Worm (Caenorhabditis elegans) whole organism, L2 larva: ENCODE results near the gene str-190.

Experiments used
- C34F6.9 ChIP-seq: fragments of 150-350 bp; optimal IDR thresholded peaks from 2 replicates; lab custom pipeline; 2014; ENCODE audit warnings: missing biosample characterization, missing genetic modification characterization
- R02D3.7 ChIP-seq: fragments of 150-350 bp; optimal IDR thresholded peaks from 2 replicates; lab custom pipeline; 2014; ENCODE audit warnings: missing biosample characterization, missing genetic modification characterization
- ZK546.5 ChIP-seq: sonication (generic microtip); optimal IDR thresholded peaks from 2 replicates; lab custom pipeline; 2017; ENCODE audit warnings: missing biosample characterization, missing genetic modification characterization
- alr-1 ChIP-seq: fragments of 150-350 bp; optimal IDR thresholded peaks from 2 replicates; lab custom pipeline; 2014; ENCODE audit warnings: missing biosample characterization, missing genetic modification characterization
- aly-2 ChIP-seq: fragments of 150-350 bp; optimal IDR thresholded peaks from 2 replicates; lab custom pipeline; 2014; ENCODE audit warnings: missing biosample characterization, missing genetic modification characterization
- ama-1 ChIP-seq: fragments of 150-350 bp; optimal IDR thresholded peaks from 2 replicates; lab custom pipeline; 2018; ENCODE audit warnings: inconsistent platforms
- ceh-82 ChIP-seq: fragments of 150-350 bp; optimal IDR thresholded peaks from 2 replicates; lab custom pipeline; 2014; ENCODE audit warnings: missing biosample characterization, missing genetic modification characterization
- crh-2 ChIP-seq: sonication (generic microtip); optimal IDR thresholded peaks from 2 replicates; lab custom pipeline; 2017; ENCODE audit warnings: missing biosample characterization, missing genetic modification characterization
- dmd-4 ChIP-seq: sonication (generic microtip); optimal IDR thresholded peaks from 2 replicates; lab custom pipeline; 2017; ENCODE audit warnings: missing biosample characterization, missing genetic modification characterization
- elt-1 ChIP-seq: fragments of 150-350 bp; optimal IDR thresholded peaks from 2 replicates; lab custom pipeline; 2014; ENCODE audit warnings: missing biosample characterization, missing genetic modification characterization
- elt-3 ChIP-seq: sonication (generic microtip); optimal IDR thresholded peaks from 2 replicates; lab custom pipeline; 2017; ENCODE audit warnings: missing biosample characterization, missing genetic modification characterization
- fos-1 ChIP-seq: fragments of 150-350 bp; optimal IDR thresholded peaks from 2 replicates; lab custom pipeline; 2014; ENCODE audit warnings: missing biosample characterization, missing genetic modification characterization
- gmeb-1 ChIP-seq: fragments of 150-350 bp; optimal IDR thresholded peaks from 2 replicates; lab custom pipeline; 2014; ENCODE audit warnings: missing biosample characterization, missing genetic modification characterization
- lin-11 ChIP-seq: fragments of 150-350 bp; sonication (generic microtip); optimal IDR thresholded peaks from 2 replicates; lab custom pipeline; 2014; ENCODE audit warnings: missing biosample characterization, missing genetic modification characterization, inconsistent platforms, mixed read lengths
- lin-39 ChIP-seq: fragments of 150-350 bp; optimal IDR thresholded peaks from 2 replicates; lab custom pipeline; 2014; ENCODE audit warnings: missing biosample characterization, missing genetic modification reagents, missing genetic modification characterization
- mab-5 ChIP-seq: fragments of 150-350 bp; optimal IDR thresholded peaks from 2 replicates; lab custom pipeline; 2014; ENCODE audit warnings: missing biosample characterization, missing genetic modification characterization
- mbf-1 ChIP-seq: sonication (generic microtip); optimal IDR thresholded peaks from 2 replicates; lab custom pipeline; 2017; ENCODE audit warnings: missing biosample characterization, missing genetic modification characterization
- nhr-10 ChIP-seq: sonication (generic microtip); optimal IDR thresholded peaks from 2 replicates; lab custom pipeline; 2017; ENCODE audit warnings: missing biosample characterization, missing genetic modification characterization
- nhr-11 ChIP-seq: fragments of 150-350 bp; optimal IDR thresholded peaks from 2 replicates; lab custom pipeline; 2014; ENCODE audit warnings: missing biosample characterization, missing genetic modification characterization
- nhr-129 ChIP-seq: fragments of 150-350 bp; optimal IDR thresholded peaks from 2 replicates; lab custom pipeline; 2014; ENCODE audit warnings: missing biosample characterization, missing genetic modification characterization
- nhr-21 ChIP-seq: fragments of 150-350 bp; optimal IDR thresholded peaks from 2 replicates; lab custom pipeline; 2014; ENCODE audit warnings: missing biosample characterization, missing genetic modification characterization
- nhr-25 ChIP-seq: fragments of 150-350 bp; sonication (generic microtip); optimal IDR thresholded peaks from 3 replicates; lab custom pipeline; 2014; ENCODE audit warnings: missing biosample characterization, missing genetic modification characterization
- peb-1 ChIP-seq: fragments of 150-350 bp; optimal IDR thresholded peaks from 2 replicates; lab custom pipeline; 2014; ENCODE audit warnings: missing biosample characterization, missing genetic modification characterization
- skn-1 ChIP-seq: sonication (generic microtip); optimal IDR thresholded peaks from 2 replicates; lab custom pipeline; 2017; ENCODE audit warnings: missing biosample characterization, missing genetic modification characterization
- sma-3 ChIP-seq: sonication (generic microtip); optimal IDR thresholded peaks from 2 replicates; lab custom pipeline; 2016; ENCODE audit warnings: missing genetic modification reagents, missing genetic modification characterization, missing compliant biosample characterization
- sma-9 ChIP-seq, 2 experiments: fragments of 150-350 bp in 1 of 2; sonication (generic microtip) in 1 of 2; optimal IDR thresholded peaks; 2 replicates each; lab custom pipeline; 2014 to 2016; ENCODE audit warnings: missing genetic modification characterization in 2 of 2, mild to moderate bottlenecking in 1 of 2, missing biosample characterization in 1 of 2, missing compliant biosample characterization in 1 of 2, missing genetic modification reagents in 1 of 2, moderate library complexity in 1 of 2
- snpc-4 ChIP-seq: fragments of 150-350 bp; optimal IDR thresholded peaks from 2 replicates; lab custom pipeline; 2014; ENCODE audit warnings: missing biosample characterization, missing genetic modification characterization
- unc-55 ChIP-seq: fragments of 150-350 bp; sonication (generic microtip); optimal IDR thresholded peaks from 3 replicates; lab custom pipeline; 2014; ENCODE audit warnings: missing biosample characterization, missing genetic modification reagents, missing genetic modification characterization
- unc-62 ChIP-seq: fragments of 150-350 bp; optimal IDR thresholded peaks from 2 replicates; lab custom pipeline; 2014; ENCODE audit warnings: missing biosample characterization, missing genetic modification reagents, missing genetic modification characterization
- zag-1 ChIP-seq: fragments of 150-350 bp; optimal IDR thresholded peaks from 2 replicates; lab custom pipeline; 2014; ENCODE audit warnings: missing biosample characterization, missing genetic modification characterization
- ztf-11 ChIP-seq: sonication (generic microtip); optimal IDR thresholded peaks from 2 replicates; lab custom pipeline; 2017; ENCODE audit warnings: missing biosample characterization, missing genetic modification characterization
- ztf-4 ChIP-seq: fragments of 150-350 bp; optimal IDR thresholded peaks from 2 replicates; lab custom pipeline; 2014; ENCODE audit warnings: missing biosample characterization, missing genetic modification characterization

str-190 gene

DNA sequence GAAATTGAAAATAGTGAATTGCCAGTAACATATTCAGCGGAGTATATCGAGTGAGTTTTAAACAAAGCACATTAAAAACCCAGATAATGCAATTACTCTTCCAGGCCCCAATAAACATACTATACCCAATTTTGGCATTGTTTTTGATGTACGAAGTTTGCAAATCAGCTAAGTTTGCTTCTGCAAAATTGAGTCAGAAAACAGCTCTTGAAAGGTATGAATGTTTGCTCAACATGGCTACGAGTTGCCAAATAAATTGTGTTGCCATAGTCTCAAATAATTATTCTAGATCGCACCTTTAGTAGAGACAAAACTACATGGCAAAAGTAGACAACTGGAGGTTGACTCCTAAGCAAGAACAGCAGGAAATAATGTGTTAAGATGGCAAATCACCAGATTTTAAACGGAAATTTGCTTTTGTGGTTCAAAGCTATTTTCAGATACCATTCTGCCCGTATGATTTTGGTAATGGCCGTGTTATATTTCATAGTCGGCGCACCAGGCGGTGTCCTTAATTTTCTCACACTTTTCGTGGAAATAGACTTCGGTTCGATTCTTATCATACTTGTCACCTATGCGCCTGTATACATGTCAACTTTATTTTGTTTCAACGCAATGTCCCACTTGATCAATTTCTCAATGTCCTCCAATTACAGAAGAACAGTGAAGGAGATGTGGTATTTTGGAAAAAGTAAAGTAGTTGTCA is 45.7 kb downstream of the str-190 start:
- no peak for TF ChIP-seq crh-2 (tag; lab: Kevin White, UChicago)
- no peak for TF ChIP-seq fos-1 (tag; lab: Kevin White, UChicago)
- no peak for TF ChIP-seq mab-5
- no peak for TF ChIP-seq sma-3 (GFP tag; lab: Kevin White, UChicago)
- TF ChIP-seq nhr-10 (tag; lab: Kevin White, UChicago) = no peak
- peak; percentile 33 for TF ChIP-seq nhr-21 (tag; lab: Kevin White, UChicago)
- peak; percentile 10 for TF ChIP-seq nhr-129 (tag; lab: Kevin White, UChicago)
- no peak for TF ChIP-seq lin-11 (tag; lab: Kevin White, UChicago)
- no peak for TF ChIP-seq sma-9 (GFP tag; optimal IDR thresholded peaks at IDR 0.05; lab: Kevin White, UChicago)
- no peak for TF ChIP-seq sma-9 (tag; optimal IDR thresholded peaks at IDR 0.05; lab: Kevin White, UChicago)
- no peak for TF ChIP-seq C34F6.9 (tag; lab: Kevin White, UChicago)
- TF ChIP-seq ztf-4 = peak; percentile 45
- no peak for TF ChIP-seq unc-55 (GFP tag; lab: Kevin White, UChicago)
- no peak for TF ChIP-seq ceh-82
- no peak for TF ChIP-seq dmd-4
- peak; percentile 82 for TF ChIP-seq ama-1 (lab: Kevin White, UChicago)
- TF ChIP-seq elt-1 (tag; lab: Kevin White, UChicago) = no peak
- no peak for TF ChIP-seq gmeb-1 (tag; lab: Kevin White, UChicago)
- no peak for TF ChIP-seq alr-1 (tag; lab: Kevin White, UChicago)
- no peak for TF ChIP-seq R02D3.7
- no peak for TF ChIP-seq peb-1 (tag; lab: Kevin White, UChicago)
- no peak for TF ChIP-seq ZK546.5
- TF ChIP-seq snpc-4 (tag; lab: Kevin White, UChicago) = no peak
- TF ChIP-seq nhr-11 = no peak

- TF ChIP-seq C34F6.9 (tag; lab: Kevin White, UChicago) (no peak), nhr-25 (no peak), unc-62 (no peak), sma-9 (GFP tag; optimal IDR thresholded peaks at IDR 0.05; lab: Kevin White, UChicago) (no peak), sma-9 (tag; optimal IDR thresholded peaks at IDR 0.05; lab: Kevin White, UChicago) (no peak)
These were observed 47.3 kb downstream of the str-190 start, which contains the start of gene srw-71 for ce11 chrV:7431016-7431415. srw-71 (minus strand) TSS chrV:7431116.

DNA sequence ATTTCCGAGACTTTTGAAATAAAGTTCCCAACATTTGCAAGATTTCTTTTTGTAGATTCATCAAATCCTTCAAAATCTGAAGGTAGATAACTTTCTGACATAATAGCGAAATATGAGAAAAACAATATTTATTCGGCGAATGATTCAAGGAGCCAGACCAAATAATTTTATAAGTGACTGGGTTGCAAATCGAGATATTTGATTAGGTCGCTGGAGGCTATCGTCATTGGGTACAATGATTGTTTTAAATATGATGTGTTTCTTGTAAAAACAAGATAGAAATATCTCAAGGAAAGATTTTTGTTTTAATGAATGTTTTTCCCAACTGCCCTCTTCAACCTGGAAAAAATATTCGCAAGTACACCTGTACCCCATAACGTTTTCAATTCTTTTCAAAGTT is 49.4 kb downstream of the str-190 start, which contains the start of gene srw-69:
srw-69 (minus strand) TSS at position 101 of the 400 bp plus-strand sequence.
- TF ChIP-seq ztf-11 (no peak), ZK546.5 (no peak), mbf-1 (tag; lab: Kevin White, UChicago) (no peak), lin-39 (no peak), aly-2 (no peak), lin-11 (tag; lab: Kevin White, UChicago) (no peak), zag-1 (tag; lab: Kevin White, UChicago) (no peak), nhr-10 (tag; lab: Kevin White, UChicago) (no peak), alr-1 (tag; lab: Kevin White, UChicago) (no peak), skn-1 (tag; lab: Kevin White, UChicago) (no peak), dmd-4 (no peak), elt-3 (tag; lab: Kevin White, UChicago) (no peak), snpc-4 (tag; lab: Kevin White, UChicago) (no peak)
